ENCODE assay signal across 3 fruit fly cellular contexts in genomic region chr3R:26005978-26006934, dm6.
TF ChIP-seq lines count a peak whose summit lies in the region.

No protein-coding gene starts in this region.

TF ChIP-seq in whole organism, embryonic, 481 proteins besides CTCF, POLR2A, EP300 and RAD21 (continued from another document and continues in another):
- TF ChIP-seq CG42726 (GFP tag; IDR thresholded peaks at IDR 0.05; lab: Robert Waterston, UW; ENCODE audit: partially characterized antibody) = peak; percentile 54; the same call in 1 of the 2 replicates
- no peak for TF ChIP-seq Rfx (GFP tag; IDR thresholded peaks at IDR 0.05; lab: Robert Waterston, UW)
- TF ChIP-seq org-1 (GFP tag; optimal IDR thresholded peaks at IDR 0.05; lab: Kevin White, UChicago) = no peak
- TF ChIP-seq CG9609 (GFP tag; optimal IDR thresholded peaks at IDR 0.05; lab: Kevin White, UChicago) = no peak
- 0 out of 2 replicates have a peak, but pooled peaks have one; percentile 14 for TF ChIP-seq CG6689 (GFP tag; IDR thresholded peaks at IDR 0.05; lab: Robert Waterston, UW)
- no peak for TF ChIP-seq CG7987 (GFP tag; optimal IDR thresholded peaks at IDR 0.05; lab: Kevin White, UChicago)
- no peak for TF ChIP-seq CG32772 (GFP tag; IDR thresholded peaks at IDR 0.05; lab: Robert Waterston, UW)
- TF ChIP-seq CG10543 (GFP tag; optimal IDR thresholded peaks at IDR 0.05; lab: Kevin White, UChicago) = peak; percentile 97
- peak; percentile 17 for TF ChIP-seq CG18599 (GFP tag; optimal IDR thresholded peaks at IDR 0.05; lab: Kevin White, UChicago)
- no peak for TF ChIP-seq slp2 (GFP tag; optimal IDR thresholded peaks at IDR 0.05; lab: Kevin White, UChicago)
- no peak for TF ChIP-seq pfk (GFP tag; optimal IDR thresholded peaks at IDR 0.05; lab: Kevin White, UChicago)
- TF ChIP-seq Drgx (GFP tag; IDR thresholded peaks at IDR 0.05; lab: Robert Waterston, UW) = peak; percentile 58
- no peak for TF ChIP-seq CG3847 (GFP tag; IDR thresholded peaks at IDR 0.05; lab: Robert Waterston, UW)
- TF ChIP-seq sob (GFP tag; IDR thresholded peaks at IDR 0.05; lab: Robert Waterston, UW) = no peak
- TF ChIP-seq caup (GFP tag; optimal IDR thresholded peaks at IDR 0.05; lab: Kevin White, UChicago; ENCODE audit: severe bottlenecking) = no peak
- TF ChIP-seq ken (GFP tag; IDR thresholded peaks at IDR 0.05; lab: Robert Waterston, UW) = peak; percentile 51; the same call in 1 of the 3 replicates
- no peak for TF ChIP-seq CG4360 (GFP tag; IDR thresholded peaks at IDR 0.05; lab: Robert Waterston, UW)
- no peak for TF ChIP-seq CG10274 (GFP tag; optimal IDR thresholded peaks at IDR 0.05; lab: Kevin White, UChicago)
- TF ChIP-seq CG11560 (tag; IDR thresholded peaks at IDR 0.05; lab: Robert Waterston, UW) = no peak
- TF ChIP-seq Neu2 (GFP tag; optimal IDR thresholded peaks at IDR 0.05; lab: Kevin White, UChicago; ENCODE audit: borderline replicate concordance) = no peak
- TF ChIP-seq gce (GFP tag; IDR thresholded peaks at IDR 0.05; lab: Robert Waterston, UW) = peak; percentile 61; the same call in 2 of the 3 replicates
- TF ChIP-seq ara (GFP tag; IDR thresholded peaks at IDR 0.05; lab: Robert Waterston, UW) = no peak
- 0 out of 2 replicates have a peak, but pooled peaks have one; percentile 7 for TF ChIP-seq Atf6 (GFP tag; IDR thresholded peaks at IDR 0.05; lab: Robert Waterston, UW)
- TF ChIP-seq Atf3 (GFP tag; optimal IDR thresholded peaks at IDR 0.05; lab: Kevin White, UChicago) = no peak
- peak; percentile 69 for TF ChIP-seq h (optimal IDR thresholded peaks at IDR 0.05; lab: Kevin White, UChicago)
- TF ChIP-seq CG15601 (tag; optimal IDR thresholded peaks at IDR 0.05; lab: Kevin White, UChicago) = peak; percentile 26
- no peak for TF ChIP-seq CG15696 (tag; optimal IDR thresholded peaks at IDR 0.05; lab: Kevin White, UChicago)
- peak; percentile 58 for TF ChIP-seq Nf-YB (GFP tag; optimal IDR thresholded peaks at IDR 0.05; lab: Kevin White, UChicago)
- TF ChIP-seq salm (tag; optimal IDR thresholded peaks at IDR 0.05; lab: Kevin White, UChicago) = no peak
- TF ChIP-seq CG31224 (GFP tag; IDR thresholded peaks at IDR 0.05; lab: Robert Waterston, UW) = no peak
- TF ChIP-seq al (GFP tag; IDR thresholded peaks at IDR 0.05; lab: Robert Waterston, UW) = no peak
- no peak for TF ChIP-seq vnd (GFP tag; IDR thresholded peaks at IDR 0.05; lab: Robert Waterston, UW; ENCODE audit: partially characterized antibody)
- TF ChIP-seq Rx (GFP tag; IDR thresholded peaks at IDR 0.05; lab: Robert Waterston, UW) = no peak
- no peak for TF ChIP-seq CG13775 (GFP tag; optimal IDR thresholded peaks at IDR 0.05; lab: Kevin White, UChicago)
- TF ChIP-seq usp (GFP tag; optimal IDR thresholded peaks at IDR 0.05; lab: Kevin White, UChicago) = no peak
- peak; percentile 91 for TF ChIP-seq twi (tag; optimal IDR thresholded peaks at IDR 0.05; lab: Kevin White, UChicago)
- no peak for TF ChIP-seq CG8478 (optimal IDR thresholded peaks at IDR 0.05; lab: Kevin White, UChicago)
- peak; percentile 43; the same call in 1 of the 2 replicates for TF ChIP-seq seq (GFP tag; IDR thresholded peaks at IDR 0.05; lab: Robert Waterston, UW)
- peak; percentile 4 for TF ChIP-seq zf30C (GFP tag; optimal IDR thresholded peaks at IDR 0.05; lab: Kevin White, UChicago)
- TF ChIP-seq aop (GFP tag; IDR thresholded peaks at IDR 0.05; lab: Robert Waterston, UW) = no peak
- TF ChIP-seq CG18476 (GFP tag; optimal IDR thresholded peaks at IDR 0.05; lab: Kevin White, UChicago) = no peak
- no peak for TF ChIP-seq Six4 (GFP tag; optimal IDR thresholded peaks at IDR 0.05; lab: Kevin White, UChicago)
- TF ChIP-seq lmd (GFP tag; IDR thresholded peaks at IDR 0.05; lab: Robert Waterston, UW) = no peak
- TF ChIP-seq CG13894 (tag; optimal IDR thresholded peaks at IDR 0.05; lab: Kevin White, UChicago) = peak; percentile 3

TF ChIP-seq in whole organism, prepupa, 60 proteins besides CTCF, POLR2A, EP300 and RAD21 (continued from another document):
- TF ChIP-seq Gug (GFP tag; IDR thresholded peaks at IDR 0.05; lab: Robert Waterston, UW) (0 out of 2 replicates have a peak, but pooled peaks have one; percentile 29), CG6276 (GFP tag; optimal IDR thresholded peaks at IDR 0.05; lab: Kevin White, UChicago) (peak; percentile 61), Hr39 (GFP tag; optimal IDR thresholded peaks at IDR 0.05; lab: Kevin White, UChicago) (no peak), CG8119 (GFP tag; IDR thresholded peaks at IDR 0.05; lab: Robert Waterston, UW) (peak; percentile 54; the same call in 2 of the 3 replicates), CG3919 (GFP tag; optimal IDR thresholded peaks at IDR 0.05; lab: Kevin White, UChicago) (peak; percentile 18), CG6792 (GFP tag; optimal IDR thresholded peaks at IDR 0.05; lab: Kevin White, UChicago) (no peak), CG1621 (tag; optimal IDR thresholded peaks at IDR 0.05; lab: Kevin White, UChicago) (peak; percentile 54), CG11762 (GFP tag; optimal IDR thresholded peaks at IDR 0.05; lab: Kevin White, UChicago; ENCODE audit: insufficient read depth) (no peak), acj6 (GFP tag; optimal IDR thresholded peaks at IDR 0.05; lab: Kevin White, UChicago) (no peak), CG10631 (GFP tag; optimal IDR thresholded peaks at IDR 0.05; lab: Kevin White, UChicago) (no peak), Ets96B (tag; optimal IDR thresholded peaks at IDR 0.05; lab: Kevin White, UChicago) (peak; percentile 57), dac (GFP tag; optimal IDR thresholded peaks at IDR 0.05; lab: Kevin White, UChicago) (no peak), CG6854 (GFP tag; optimal IDR thresholded peaks at IDR 0.05; lab: Kevin White, UChicago) (peak; percentile 79), Sox14 (GFP tag; optimal IDR thresholded peaks at IDR 0.05; lab: Kevin White, UChicago) (peak; percentile 12), CG34406 (GFP tag; optimal IDR thresholded peaks at IDR 0.05; lab: Kevin White, UChicago) (peak; percentile 12), Lpt (GFP tag; optimal IDR thresholded peaks at IDR 0.05; lab: Kevin White, UChicago) (peak; percentile 71), Hr4 (GFP tag; optimal IDR thresholded peaks at IDR 0.05; lab: Kevin White, UChicago) (peak; percentile 5), CG10669 (GFP tag; optimal IDR thresholded peaks at IDR 0.05; lab: Kevin White, UChicago) (peak; percentile 4), ss (GFP tag; optimal IDR thresholded peaks at IDR 0.05; lab: Kevin White, UChicago) (peak; percentile 80 to 92), Smox (GFP tag; optimal IDR thresholded peaks at IDR 0.05; lab: Kevin White, UChicago) (peak; percentile 25), cyc (GFP tag; optimal IDR thresholded peaks at IDR 0.05; lab: Kevin White, UChicago) (no peak), CG6808 (GFP tag; optimal IDR thresholded peaks at IDR 0.05; lab: Kevin White, UChicago) (peak; percentile 66), fd59A (GFP tag; optimal IDR thresholded peaks at IDR 0.05; lab: Kevin White, UChicago) (peak; percentile 3), achi (GFP tag; optimal IDR thresholded peaks at IDR 0.05; lab: Kevin White, UChicago) (no peak), CG6163 (GFP tag; IDR thresholded peaks at IDR 0.05; lab: Robert Waterston, UW) (peak; percentile 33; the same call in 1 of the 3 replicates), CG4318 (GFP tag; optimal IDR thresholded peaks at IDR 0.05; lab: Kevin White, UChicago) (no peak), vri (GFP tag; optimal IDR thresholded peaks at IDR 0.05; lab: Kevin White, UChicago) (peak; percentile 47), pdm3 (GFP tag; optimal IDR thresholded peaks at IDR 0.05; lab: Kevin White, UChicago) (no peak), net (GFP tag; optimal IDR thresholded peaks at IDR 0.05; lab: Kevin White, UChicago) (peak; percentile 73), spab (GFP tag; optimal IDR thresholded peaks at IDR 0.05; lab: Kevin White, UChicago) (peak; percentile 58), lz (GFP tag; optimal IDR thresholded peaks at IDR 0.05; lab: Kevin White, UChicago) (no peak), esn (GFP tag; optimal IDR thresholded peaks at IDR 0.05; lab: Kevin White, UChicago) (no peak), Ets21C (GFP tag; optimal IDR thresholded peaks at IDR 0.05; lab: Kevin White, UChicago) (no peak), svp (GFP tag; lab: Kevin White, UChicago) (peak; percentile 75), CG32006 (GFP tag; optimal IDR thresholded peaks at IDR 0.05; lab: Kevin White, UChicago) (no peak), CG11294 (GFP tag; IDR thresholded peaks at IDR 0.05; lab: Robert Waterston, UW) (no peak), Eip93F (GFP tag; optimal IDR thresholded peaks at IDR 0.05; lab: Kevin White, UChicago) (peak; percentile 15), CG7368 (GFP tag; optimal IDR thresholded peaks at IDR 0.05; lab: Kevin White, UChicago) (no peak), CG8632 (GFP tag; optimal IDR thresholded peaks at IDR 0.05; lab: Kevin White, UChicago) (no peak)

TF ChIP-seq in whole organism, wandering third instar larva, 38 proteins besides CTCF, POLR2A, EP300 and RAD21 (continued from another document):
- peak; percentile 74 for TF ChIP-seq CrebA (GFP tag; optimal IDR thresholded peaks at IDR 0.05; lab: Kevin White, UChicago; ENCODE audit: borderline replicate concordance)
- TF ChIP-seq brk (GFP tag; optimal IDR thresholded peaks at IDR 0.05; lab: Kevin White, UChicago) = peak; percentile 63
- TF ChIP-seq Myc (optimal IDR thresholded peaks at IDR 0.05; lab: Kevin White, UChicago) = no peak
- no peak for TF ChIP-seq rgr (GFP tag; optimal IDR thresholded peaks at IDR 0.05; lab: Kevin White, UChicago)
- peak; percentile 53 for TF ChIP-seq fru (GFP tag; optimal IDR thresholded peaks at IDR 0.05; lab: Kevin White, UChicago)
- TF ChIP-seq Dif (GFP tag; optimal IDR thresholded peaks at IDR 0.05; lab: Kevin White, UChicago; ENCODE audit: partially characterized antibody) = peak; percentile 49
- no peak for TF ChIP-seq tai (GFP tag; optimal IDR thresholded peaks at IDR 0.05; lab: Kevin White, UChicago)
- TF ChIP-seq pan (optimal IDR thresholded peaks at IDR 0.05; lab: Kevin White, UChicago) = no peak
- TF ChIP-seq foxo (GFP tag; optimal IDR thresholded peaks at IDR 0.05; lab: Kevin White, UChicago) = peak in 1 of 2 experiments; percentile 34
- no peak for TF ChIP-seq Hr78 (GFP tag; optimal IDR thresholded peaks at IDR 0.05; lab: Kevin White, UChicago)
- TF ChIP-seq Hr83 (GFP tag; optimal IDR thresholded peaks at IDR 0.05; lab: Kevin White, UChicago; ENCODE audit: poor library complexity, severe bottlenecking) = peak; percentile 55
- TF ChIP-seq OdsH (GFP tag; optimal IDR thresholded peaks at IDR 0.05; lab: Kevin White, UChicago) = no peak
- TF ChIP-seq dl (GFP tag; optimal IDR thresholded peaks at IDR 0.05; lab: Kevin White, UChicago; ENCODE audit: insufficient read depth in 1 of 2, partially characterized antibody in 2 of 2) = peak in 1 of 2 experiments; percentile 46
- TF ChIP-seq jim (GFP tag; optimal IDR thresholded peaks at IDR 0.05; lab: Kevin White, UChicago) = peak; percentile 68
TF ChIP-seq in whole organism, wandering third instar larva: peak in this region for 16.
